Worm (Caenorhabditis elegans) whole organism, L3 larva: Measurements from ENCODE around the gene Y82E9BL.12.

Experiments
- ama-1 ChIP-seq: fragments of 150-350 bp; optimal IDR thresholded peaks from 2 replicates; lab custom pipeline; 2018
- ceh-16 ChIP-seq: sonication (generic microtip); optimal IDR thresholded peaks from 2 replicates; lab custom pipeline; 2017; ENCODE audit warnings: missing biosample characterization, missing genetic modification characterization
- daf-12 ChIP-seq: fragments of 150-350 bp; optimal IDR thresholded peaks from 2 replicates; lab custom pipeline; 2014; ENCODE audit warnings: missing biosample characterization, missing genetic modification reagents, missing genetic modification characterization
- egl-27 ChIP-seq: sonication (generic microtip); optimal IDR thresholded peaks from 4 replicates; lab custom pipeline; 2017; ENCODE audit warnings: missing biosample characterization, missing genetic modification reagents, missing genetic modification characterization
- elt-1 ChIP-seq: fragments of 150-350 bp; optimal IDR thresholded peaks from 2 replicates; lab custom pipeline; 2014; ENCODE audit warnings: missing biosample characterization, missing genetic modification characterization
- elt-2 ChIP-seq: sonication (generic microtip); optimal IDR thresholded peaks from 2 replicates; lab custom pipeline; 2016; ENCODE audit warnings: missing genetic modification reagents, mild to moderate bottlenecking, missing genetic modification characterization, missing compliant biosample characterization
- nhr-11 ChIP-seq: fragments of 150-350 bp; optimal IDR thresholded peaks from 2 replicates; lab custom pipeline; 2014; ENCODE audit warnings: missing biosample characterization, missing genetic modification characterization
- nhr-237 ChIP-seq: fragments of 150-350 bp; optimal IDR thresholded peaks from 2 replicates; lab custom pipeline; 2014; ENCODE audit warnings: missing biosample characterization, missing genetic modification characterization
- nhr-28 ChIP-seq: fragments of 150-350 bp; optimal IDR thresholded peaks from 2 replicates; lab custom pipeline; 2014; ENCODE audit warnings: missing biosample characterization, missing genetic modification characterization
- pqm-1 ChIP-seq: fragments of 150-350 bp; optimal IDR thresholded peaks from 2 replicates; lab custom pipeline; 2017; ENCODE audit warnings: missing biosample characterization, missing genetic modification characterization, inconsistent platforms
- sea-2 ChIP-seq: fragments of 150-350 bp; sonication (generic microtip); optimal IDR thresholded peaks from 4 replicates; lab custom pipeline; 2014; ENCODE audit warnings: missing biosample characterization, missing genetic modification reagents, missing genetic modification characterization
- snpc-4 ChIP-seq: fragments of 150-350 bp; optimal IDR thresholded peaks from 2 replicates; lab custom pipeline; 2014; ENCODE audit warnings: missing biosample characterization, missing genetic modification characterization
- zag-1 ChIP-seq: fragments of 150-350 bp; optimal IDR thresholded peaks from 2 replicates; lab custom pipeline; 2014; ENCODE audit warnings: missing biosample characterization, missing genetic modification characterization
- ztf-4 ChIP-seq: fragments of 150-350 bp; optimal IDR thresholded peaks from 2 replicates; lab custom pipeline; 2014; ENCODE audit warnings: missing biosample characterization, missing genetic modification characterization

DNA sequence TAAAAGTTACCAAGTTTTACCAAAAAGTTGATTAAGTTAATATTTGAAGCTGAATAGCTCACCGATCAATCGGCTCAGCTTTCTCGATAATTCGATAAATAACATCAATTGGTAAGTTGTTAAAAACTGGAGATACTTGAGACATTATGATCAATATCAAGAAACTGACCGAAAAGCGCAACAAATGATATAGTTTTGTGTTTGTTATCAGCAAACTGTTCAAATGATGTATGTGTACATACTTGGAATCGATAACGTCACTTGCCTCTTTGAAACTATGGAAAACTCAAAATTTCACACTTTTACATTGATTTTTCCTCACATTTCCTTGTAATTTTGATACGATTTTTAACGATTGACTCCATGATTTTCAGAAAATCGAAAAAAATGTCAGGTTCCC is 6.1 kb downstream of the Y82E9BL.12 start, which contains the start of the genes fbxa-80 and fbxa-19:
- TF ChIP-seq ceh-16 (tag; lab: Kevin White, UChicago) = no peak
- no peak for TF ChIP-seq egl-27
- no peak for TF ChIP-seq zag-1 (tag; lab: Kevin White, UChicago)
- TF ChIP-seq nhr-11 (tag; lab: Kevin White, UChicago) = no peak
- peak; percentile 70 for TF ChIP-seq elt-2 (tag; lab: Kevin White, UChicago)
- no peak for TF ChIP-seq ama-1 (lab: Kevin White, UChicago)
- no peak for TF ChIP-seq sea-2 (GFP tag; lab: Kevin White, UChicago)
- no peak for TF ChIP-seq snpc-4 (tag; lab: Kevin White, UChicago)
- no peak for TF ChIP-seq daf-12
- TF ChIP-seq pqm-1 = peak; percentile 23
- no peak for TF ChIP-seq ztf-4 (tag; lab: Kevin White, UChicago)
- TF ChIP-seq nhr-237 = no peak
- TF ChIP-seq elt-1 (tag; lab: Kevin White, UChicago) = no peak
- no peak for TF ChIP-seq nhr-28 (tag; lab: Kevin White, UChicago)
